Worm (Caenorhabditis elegans) whole organism, L2 larva: ENCODE measurements around the gene spe-6.
A peak's percentile ranks its signal among the peaks of the same experiment; 100 is the strongest.

Experiments used
- F13H6.1 ChIP-seq: sonication (generic microtip); optimal IDR thresholded peaks from 2 replicates; lab custom pipeline; 2016; ENCODE audit warnings: missing genetic modification characterization, missing compliant biosample characterization
- aly-2 ChIP-seq: fragments of 150-350 bp; optimal IDR thresholded peaks from 2 replicates; lab custom pipeline; 2014; ENCODE audit warnings: missing biosample characterization, missing genetic modification characterization
- blmp-1 ChIP-seq: sonication (generic microtip); optimal IDR thresholded peaks from 2 replicates; lab custom pipeline; 2017; ENCODE audit warnings: missing genetic modification characterization, mild to moderate bottlenecking, missing compliant biosample characterization, antibody characterized with exemption, moderate library complexity; ENCODE audit not compliant: insufficient read depth
- ceh-16 ChIP-seq: fragments of 150-350 bp; optimal IDR thresholded peaks from 2 replicates; lab custom pipeline; 2014; ENCODE audit warnings: missing biosample characterization, missing genetic modification characterization
- crh-2 ChIP-seq: sonication (generic microtip); optimal IDR thresholded peaks from 2 replicates; lab custom pipeline; 2017; ENCODE audit warnings: missing biosample characterization, missing genetic modification characterization
- dmd-4 ChIP-seq: sonication (generic microtip); optimal IDR thresholded peaks from 2 replicates; lab custom pipeline; 2017; ENCODE audit warnings: missing biosample characterization, missing genetic modification characterization
- egl-27 ChIP-seq: sonication (generic microtip); optimal IDR thresholded peaks from 3 replicates; lab custom pipeline; 2017; ENCODE audit warnings: missing biosample characterization, missing genetic modification reagents, missing genetic modification characterization
- elt-1 ChIP-seq: fragments of 150-350 bp; optimal IDR thresholded peaks from 2 replicates; lab custom pipeline; 2014; ENCODE audit warnings: missing biosample characterization, missing genetic modification characterization
- fos-1 ChIP-seq: fragments of 150-350 bp; optimal IDR thresholded peaks from 2 replicates; lab custom pipeline; 2014; ENCODE audit warnings: missing biosample characterization, missing genetic modification characterization
- gmeb-1 ChIP-seq: fragments of 150-350 bp; optimal IDR thresholded peaks from 2 replicates; lab custom pipeline; 2014; ENCODE audit warnings: missing biosample characterization, missing genetic modification characterization
- lin-13 ChIP-seq: fragments of 150-350 bp; optimal IDR thresholded peaks from 2 replicates; lab custom pipeline; 2014; ENCODE audit warnings: missing biosample characterization, missing genetic modification reagents, missing genetic modification characterization
- lsy-2 ChIP-seq, 2 experiments: fragments of 150-350 bp in 1 of 2; sonication (generic microtip) in 1 of 2; optimal IDR thresholded peaks; 2 replicates each; lab custom pipeline; 2014 to 2017; ENCODE audit warnings: missing biosample characterization in 2 of 2, missing genetic modification characterization in 2 of 2
- mab-5 ChIP-seq: fragments of 150-350 bp; optimal IDR thresholded peaks from 2 replicates; lab custom pipeline; 2014; ENCODE audit warnings: missing biosample characterization, missing genetic modification characterization
- nhr-10 ChIP-seq: sonication (generic microtip); optimal IDR thresholded peaks from 2 replicates; lab custom pipeline; 2017; ENCODE audit warnings: missing biosample characterization, missing genetic modification characterization
- nhr-11 ChIP-seq: fragments of 150-350 bp; optimal IDR thresholded peaks from 2 replicates; lab custom pipeline; 2014; ENCODE audit warnings: missing biosample characterization, missing genetic modification characterization
- nhr-129 ChIP-seq: fragments of 150-350 bp; optimal IDR thresholded peaks from 2 replicates; lab custom pipeline; 2014; ENCODE audit warnings: missing biosample characterization, missing genetic modification characterization
- nhr-21 ChIP-seq: fragments of 150-350 bp; optimal IDR thresholded peaks from 2 replicates; lab custom pipeline; 2014; ENCODE audit warnings: missing biosample characterization, missing genetic modification characterization
- nhr-25 ChIP-seq: fragments of 150-350 bp; sonication (generic microtip); optimal IDR thresholded peaks from 3 replicates; lab custom pipeline; 2014; ENCODE audit warnings: missing biosample characterization, missing genetic modification characterization
- sem-4 ChIP-seq: fragments of 150-350 bp; optimal IDR thresholded peaks from 2 replicates; lab custom pipeline; 2014; ENCODE audit warnings: missing biosample characterization, missing genetic modification reagents, missing genetic modification characterization
- sma-3 ChIP-seq: sonication (generic microtip); optimal IDR thresholded peaks from 2 replicates; lab custom pipeline; 2016; ENCODE audit warnings: missing genetic modification reagents, missing genetic modification characterization, missing compliant biosample characterization
- sma-9 ChIP-seq, 2 experiments: fragments of 150-350 bp in 1 of 2; sonication (generic microtip) in 1 of 2; optimal IDR thresholded peaks; 2 replicates each; lab custom pipeline; 2014 to 2016; ENCODE audit warnings: missing genetic modification characterization in 2 of 2, mild to moderate bottlenecking in 1 of 2, missing biosample characterization in 1 of 2, missing compliant biosample characterization in 1 of 2, missing genetic modification reagents in 1 of 2, moderate library complexity in 1 of 2
- unc-55 ChIP-seq: fragments of 150-350 bp; sonication (generic microtip); optimal IDR thresholded peaks from 3 replicates; lab custom pipeline; 2014; ENCODE audit warnings: missing biosample characterization, missing genetic modification reagents, missing genetic modification characterization
- zag-1 ChIP-seq: fragments of 150-350 bp; optimal IDR thresholded peaks from 2 replicates; lab custom pipeline; 2014; ENCODE audit warnings: missing biosample characterization, missing genetic modification characterization
- ztf-11 ChIP-seq: sonication (generic microtip); optimal IDR thresholded peaks from 2 replicates; lab custom pipeline; 2017; ENCODE audit warnings: missing biosample characterization, missing genetic modification characterization

spe-6 gene

DNA sequence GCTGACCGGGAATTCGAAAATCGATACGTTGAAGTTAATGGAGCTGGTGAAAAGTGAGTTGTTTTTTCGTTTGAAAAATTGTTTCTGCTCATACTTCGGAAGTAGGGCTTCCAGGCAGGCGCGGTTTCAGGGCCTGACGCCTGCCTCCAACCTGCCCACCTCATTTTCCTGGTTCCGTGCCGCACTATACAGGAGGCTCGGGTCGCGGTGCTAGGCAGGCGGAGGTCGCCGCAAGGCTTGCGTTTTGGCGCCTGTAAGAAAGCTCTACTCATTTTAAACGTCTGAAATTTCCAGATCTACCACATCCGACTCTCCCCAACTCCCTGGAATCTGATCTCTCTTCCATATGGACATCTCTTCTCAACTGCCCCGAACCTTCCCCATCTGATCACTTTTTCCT is 39.7 kb downstream of the spe-6 start:
- TF ChIP-seq nhr-10 (tag; lab: Kevin White, UChicago) = no peak
- no peak for TF ChIP-seq ceh-16 (tag; lab: Kevin White, UChicago)
- no peak for TF ChIP-seq lin-13 (GFP tag; lab: Kevin White, UChicago)
- TF ChIP-seq nhr-11 = no peak
- no peak for TF ChIP-seq sma-9 (GFP tag; optimal IDR thresholded peaks at IDR 0.05; lab: Kevin White, UChicago)
- TF ChIP-seq sma-9 (tag; optimal IDR thresholded peaks at IDR 0.05; lab: Kevin White, UChicago) = no peak
- TF ChIP-seq crh-2 (tag; lab: Kevin White, UChicago) = no peak
- TF ChIP-seq aly-2 (tag; lab: Kevin White, UChicago) = no peak
- no peak for TF ChIP-seq mab-5 (tag; lab: Kevin White, UChicago)
- TF ChIP-seq blmp-1 (tag; lab: Kevin White, UChicago) = no peak
- no peak for TF ChIP-seq lsy-2 (tag; optimal IDR thresholded peaks at IDR 0.05; lab: Kevin White, UChicago)
- no peak for TF ChIP-seq sma-3 (GFP tag; lab: Kevin White, UChicago)

DNA sequence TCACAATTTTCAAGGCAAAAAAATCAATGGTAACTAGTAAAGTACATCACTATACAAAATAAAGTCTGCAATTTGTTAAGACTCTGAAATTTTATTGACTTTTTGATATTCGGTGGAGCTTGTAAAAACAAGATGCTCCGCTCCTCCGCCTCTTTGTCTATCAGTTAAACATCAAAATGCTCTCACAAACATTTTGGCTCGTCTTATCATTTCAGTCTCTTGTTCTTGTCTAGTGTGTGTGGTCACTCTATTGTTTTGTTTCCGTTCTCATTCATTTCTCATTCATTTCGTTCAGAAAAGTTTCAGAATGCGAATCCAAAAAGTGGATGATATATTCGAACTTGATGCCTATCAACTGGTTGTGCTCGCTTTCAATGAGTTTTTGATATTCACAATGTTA is 42.8 kb downstream of the spe-6 start, which contains the start of gene Y66D12A.13:
TSS of gene Y66D12A.13 (plus strand) at position 301 of the 400 bp plus-strand sequence.
- TF ChIP-seq ztf-11 (tag; lab: Kevin White, UChicago) = no peak
- peak; percentile 3 for TF ChIP-seq fos-1 (tag; lab: Kevin White, UChicago)

DNA sequence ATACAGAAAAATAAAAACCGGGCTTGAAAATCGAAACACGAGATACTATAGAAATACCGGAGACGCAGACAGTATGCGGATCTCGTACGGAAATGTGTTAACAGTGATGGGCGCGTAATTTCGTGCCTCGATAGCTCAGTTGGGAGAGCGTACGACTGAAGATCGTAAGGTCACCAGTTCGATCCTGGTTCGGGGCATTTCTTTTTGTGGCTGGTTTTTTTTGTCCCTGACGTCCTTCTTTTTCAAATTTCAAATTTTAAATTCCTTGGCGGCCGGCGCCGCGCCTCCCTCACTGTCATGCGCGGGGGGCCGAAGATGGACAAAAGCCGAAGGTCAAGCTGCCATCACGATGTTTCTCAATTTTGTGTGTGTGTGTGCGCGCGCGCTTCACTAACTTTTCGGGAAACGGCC is 49.4 kb downstream of the spe-6 start:
- TF ChIP-seq sma-3 (GFP tag; lab: Kevin White, UChicago) (peak; percentile 41), mab-5 (tag; lab: Kevin White, UChicago) (no peak), nhr-25 (tag; lab: Kevin White, UChicago) (peak; percentile 44), nhr-129 (tag; lab: Kevin White, UChicago) (peak; percentile 24), nhr-21 (tag; lab: Kevin White, UChicago) (peak; percentile 22), dmd-4 (tag; lab: Kevin White, UChicago) (no peak), unc-55 (GFP tag; lab: Kevin White, UChicago) (no peak), zag-1 (no peak)

DNA sequence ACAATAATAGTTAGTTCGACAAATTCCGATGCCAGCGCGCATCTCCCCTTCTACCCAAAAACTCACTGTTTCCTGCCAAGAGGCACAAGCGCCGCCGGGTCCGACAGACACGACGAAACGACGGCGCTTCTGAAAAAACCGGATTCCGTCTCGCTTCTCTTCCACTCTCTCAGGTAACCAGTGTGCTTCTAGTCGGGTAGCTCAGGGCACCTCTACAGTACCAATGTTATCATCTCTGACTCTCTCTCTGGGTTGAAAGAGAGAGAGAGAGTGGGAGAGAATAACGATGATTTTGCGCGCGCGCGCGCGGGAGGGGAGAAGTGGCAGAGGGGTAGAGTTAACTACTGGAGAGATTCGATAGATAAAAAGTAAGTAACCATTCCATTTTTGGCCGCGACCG is 51.6 kb downstream of the spe-6 start:
- TF ChIP-seq mab-5 (tag; lab: Kevin White, UChicago) (no peak), gmeb-1 (tag; lab: Kevin White, UChicago) (peak; percentile 1), ceh-16 (tag; lab: Kevin White, UChicago) (peak; percentile 17), F13H6.1 (tag; lab: Kevin White, UChicago) (peak; percentile 46), nhr-25 (tag; lab: Kevin White, UChicago) (peak; percentile 52)

DNA sequence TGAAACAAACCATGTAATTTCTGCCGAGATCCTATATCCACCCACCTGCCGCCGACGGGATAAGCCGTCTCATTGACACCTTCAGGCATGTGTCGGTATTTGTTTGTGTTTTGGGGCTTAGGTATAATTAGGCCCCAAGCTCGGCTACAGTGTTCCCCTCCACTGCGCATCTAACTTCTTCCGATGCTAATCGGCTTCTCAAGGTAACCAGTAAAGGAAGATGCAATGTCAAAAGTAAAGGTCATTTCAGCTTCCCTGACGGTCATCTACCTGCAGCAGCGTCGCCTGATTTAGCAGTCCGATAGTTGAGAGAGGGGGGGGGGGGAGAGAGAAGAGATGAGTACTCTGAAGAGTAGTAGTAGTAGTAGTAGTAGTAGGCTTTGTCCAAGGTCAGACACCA is 53.0 kb downstream of the spe-6 start:
- TF ChIP-seq nhr-25 (tag; lab: Kevin White, UChicago) (peak; percentile 36), egl-27 (peak; percentile 6), elt-1 (tag; lab: Kevin White, UChicago) (no peak), sma-9 (GFP tag; optimal IDR thresholded peaks at IDR 0.05; lab: Kevin White, UChicago) (no peak), sma-9 (tag; optimal IDR thresholded peaks at IDR 0.05; lab: Kevin White, UChicago) (no peak), nhr-129 (tag; lab: Kevin White, UChicago) (no peak), sem-4 (no peak), ceh-16 (tag; lab: Kevin White, UChicago) (peak; percentile 15)
